Fruit fly (Drosophila melanogaster) whole organism, embryonic: ENCODE data around the gene yellow-b.

Source experiments
- ATbp ChIP-seq: fragments of 200-800 bp; sonication (Bioruptor generic); optimal IDR thresholded peaks from 2 replicates; lab custom pipeline; 2017; ENCODE audit warnings: missing biosample characterization, mild to moderate bottlenecking, missing genetic modification characterization, missing genetic modification reagents
- Asciz ChIP-seq: fragments of 200-800 bp; sonication (Bioruptor generic); optimal IDR thresholded peaks from 2 replicates; lab custom pipeline; 2017; ENCODE audit warnings: missing biosample characterization, mild to moderate bottlenecking, missing genetic modification characterization, missing genetic modification reagents
- CG10321 ChIP-seq: fragments of 200-800 bp; sonication (Bioruptor generic); IDR thresholded peaks from 2 replicates; pipeline ENCODE4 v1.3.6; 2022; ENCODE audit warnings: missing biosample characterization, missing genetic modification characterization
- CG10366 ChIP-seq: fragments of 200-800 bp; sonication (Bioruptor generic); IDR thresholded peaks from 2 replicates; pipeline ENCODE4 v1.3.6; 2022; ENCODE audit warnings: missing biosample characterization, missing genetic modification characterization
- CG10979 ChIP-seq: fragments of 200-800 bp; sonication (Bioruptor generic); optimal IDR thresholded peaks from 2 replicates; lab custom pipeline; 2018; ENCODE audit warnings: missing biosample characterization, mild to moderate bottlenecking, missing genetic modification characterization, moderate library complexity
- CG11093 ChIP-seq: fragments of 200-800 bp; sonication (Bioruptor generic); IDR thresholded peaks from 3 replicates; pipeline ENCODE4 v1.3.6; 2022; ENCODE audit warnings: missing biosample characterization, missing genetic modification characterization
- CG11723 ChIP-seq: fragments of 200-800 bp; sonication (Bioruptor generic); optimal IDR thresholded peaks from 2 replicates; lab custom pipeline; 2017; ENCODE audit warnings: missing biosample characterization, mild to moderate bottlenecking, missing genetic modification characterization
- CG13775 ChIP-seq: fragments of 200-800 bp; sonication (Bioruptor generic); optimal IDR thresholded peaks from 3 replicates; lab custom pipeline; 2017; ENCODE audit warnings: missing biosample characterization, mild to moderate bottlenecking, missing genetic modification characterization
- CG15073 ChIP-seq: fragments of 200-800 bp; sonication (Bioruptor generic); optimal IDR thresholded peaks from 2 replicates; lab custom pipeline; 2016; ENCODE audit warnings: missing biosample characterization, missing genetic modification characterization
- CG1603 ChIP-seq: fragments of 200-800 bp; sonication (Bioruptor generic); optimal IDR thresholded peaks from 2 replicates; lab custom pipeline; 2019; ENCODE audit warnings: missing biosample characterization, mild to moderate bottlenecking, missing genetic modification characterization, moderate library complexity
- CG16779 ChIP-seq: fragments of 200-800 bp; sonication (Bioruptor generic); IDR thresholded peaks from 2 replicates; pipeline ENCODE4 v1.3.6; 2022; ENCODE audit warnings: missing biosample characterization, missing genetic modification characterization
- CG31441 ChIP-seq: fragments of 200-800 bp; sonication (Bioruptor generic); IDR thresholded peaks from 2 replicates; pipeline ENCODE4 v1.3.6; 2022; ENCODE audit warnings: missing biosample characterization, missing genetic modification characterization
- CG4617 ChIP-seq: fragments of 200-800 bp; sonication (Bioruptor generic); optimal IDR thresholded peaks from 3 replicates; lab custom pipeline; 2016; ENCODE audit warnings: missing biosample characterization, missing genetic modification characterization, borderline replicate concordance
- CG6175 ChIP-seq: fragments of 200-800 bp; sonication (Bioruptor generic); IDR thresholded peaks from 3 replicates; pipeline ENCODE4 v1.3.6; 2022; ENCODE audit warnings: missing biosample characterization, missing genetic modification characterization
- CG7556 ChIP-seq: fragments of 200-800 bp; sonication (Bioruptor generic); optimal IDR thresholded peaks from 2 replicates; lab custom pipeline; 2017; ENCODE audit warnings: missing biosample characterization, mild to moderate bottlenecking, missing genetic modification characterization
- GATAe ChIP-seq: fragments of 200-800 bp; sonication (Bioruptor generic); conservative IDR thresholded peaks from 2 replicates; pipeline ENCODE4 v1.3.6; 2022; ENCODE audit warnings: missing biosample characterization, missing genetic modification characterization
- Hey ChIP-seq: fragments of 200-800 bp; sonication (Bioruptor generic); optimal IDR thresholded peaks from 3 replicates; lab custom pipeline; 2018; ENCODE audit warnings: missing biosample characterization, mild to moderate bottlenecking, missing genetic modification characterization
- PHDP ChIP-seq: fragments of 200-800 bp; sonication (Bioruptor generic); optimal IDR thresholded peaks from 3 replicates; lab custom pipeline; 2018; ENCODE audit warnings: missing biosample characterization, mild to moderate bottlenecking, missing genetic modification characterization, moderate library complexity
- Sin3A ChIP-seq: fragments of >200 bp; optimal IDR thresholded peaks from 2 replicates; lab custom pipeline; 2018
- Sox102F ChIP-seq: fragments of 200-800 bp; sonication (Bioruptor generic); optimal IDR thresholded peaks from 2 replicates; lab custom pipeline; 2018; ENCODE audit warnings: missing biosample characterization, mild to moderate bottlenecking, missing genetic modification characterization, moderate library complexity
- YL-1 ChIP-seq: fragments of 200-800 bp; sonication (Bioruptor generic); optimal IDR thresholded peaks from 3 replicates; lab custom pipeline; 2017; ENCODE audit warnings: missing biosample characterization, mild to moderate bottlenecking, missing genetic modification characterization
- ab ChIP-seq: fragments of 200-800 bp; sonication (Bioruptor generic); optimal IDR thresholded peaks from 2 replicates; lab custom pipeline; 2016; ENCODE audit warnings: missing biosample characterization, missing genetic modification characterization
- al ChIP-seq: fragments of 200-800 bp; sonication (Bioruptor generic); IDR thresholded peaks from 2 replicates; pipeline ENCODE4 v1.3.6; 2022; ENCODE audit warnings: missing biosample characterization, missing genetic modification characterization
- btn ChIP-seq: fragments of 200-800 bp; sonication (Bioruptor generic); optimal IDR thresholded peaks from 2 replicates; lab custom pipeline; 2016; ENCODE audit warnings: missing biosample characterization, missing genetic modification characterization
- caup ChIP-seq: fragments of 200-800 bp; sonication (Bioruptor generic); optimal IDR thresholded peaks from 3 replicates; lab custom pipeline; 2017; ENCODE audit warnings: missing biosample characterization, mild to moderate bottlenecking, missing genetic modification characterization, moderate library complexity; ENCODE audit not compliant: severe bottlenecking
- chinmo ChIP-seq: fragments of 200-800 bp; sonication (Bioruptor generic); IDR thresholded peaks from 4 replicates; pipeline ENCODE4 v1.3.6; 2022; ENCODE audit warnings: missing biosample characterization, missing genetic modification characterization; ENCODE audit not compliant: partially characterized antibody
- chn ChIP-seq: fragments of 200-800 bp; sonication (Bioruptor generic); optimal IDR thresholded peaks from 2 replicates; lab custom pipeline; 2016; ENCODE audit warnings: missing biosample characterization, missing genetic modification characterization
- crc ChIP-seq: fragments of 200-800 bp; sonication (Bioruptor generic); optimal IDR thresholded peaks from 2 replicates; lab custom pipeline; 2016; ENCODE audit warnings: missing biosample characterization, missing genetic modification characterization
- crol ChIP-seq: fragments of 200-800 bp; sonication (Bioruptor generic); IDR thresholded peaks from 2 replicates; pipeline ENCODE4 v1.3.6; 2022; ENCODE audit warnings: missing biosample characterization, missing genetic modification characterization
- dan ChIP-seq: fragments of 200-800 bp; sonication (Bioruptor generic); IDR thresholded peaks from 2 replicates; pipeline ENCODE4 v1.3.6; 2022; ENCODE audit warnings: missing biosample characterization, missing genetic modification characterization
- fd3F ChIP-seq: fragments of 200-800 bp; sonication (Bioruptor generic); optimal IDR thresholded peaks from 2 replicates; lab custom pipeline; 2018; ENCODE audit warnings: missing biosample characterization, mild to moderate bottlenecking, missing genetic modification characterization, moderate library complexity
- ftz-f1 ChIP-seq: fragments of 200-800 bp; sonication (Bioruptor generic); optimal IDR thresholded peaks from 2 replicates; lab custom pipeline; 2016; ENCODE audit warnings: missing biosample characterization, missing genetic modification characterization
- hkb ChIP-seq, 2 experiments: fragments of 200-800 bp in 1 of 2; fragments of >200 bp in 1 of 2; sonication (Bioruptor generic) in 1 of 2; IDR thresholded peaks in 1 of 2; optimal IDR thresholded peaks in 1 of 2; 2 replicates each; pipeline versions ENCODE4 v1.3.6 to Lab custom; 2017 to 2022; ENCODE audit warnings: missing biosample characterization in 1 of 2, missing genetic modification characterization in 1 of 2
- jumu ChIP-seq: fragments of 200-800 bp; sonication (Bioruptor generic); optimal IDR thresholded peaks from 3 replicates; lab custom pipeline; 2016; ENCODE audit warnings: missing biosample characterization, missing genetic modification characterization
- kah ChIP-seq: fragments of 200-800 bp; sonication (Bioruptor generic); optimal IDR thresholded peaks from 2 replicates; lab custom pipeline; 2018; ENCODE audit warnings: missing biosample characterization, mild to moderate bottlenecking, missing genetic modification characterization
- lab ChIP-seq: fragments of 200-800 bp; sonication (Bioruptor generic); optimal IDR thresholded peaks from 3 replicates; lab custom pipeline; 2017; ENCODE audit warnings: missing biosample characterization, missing genetic modification characterization, mild to moderate bottlenecking, moderate library complexity, missing genetic modification reagents
- lbe ChIP-seq: fragments of 200-800 bp; sonication (Bioruptor generic); optimal IDR thresholded peaks from 2 replicates; lab custom pipeline; 2016; ENCODE audit warnings: missing biosample characterization, mild to moderate bottlenecking, missing genetic modification characterization
- nerfin-1 ChIP-seq: fragments of 200-800 bp; sonication (Bioruptor generic); optimal IDR thresholded peaks from 3 replicates; lab custom pipeline; 2019; ENCODE audit warnings: missing biosample characterization, mild to moderate bottlenecking, missing genetic modification characterization, moderate library complexity
- pan ChIP-seq, 4 experiments: fragments of >200 bp in 3 of 4; fragments of 200-800 bp in 1 of 4; sonication (Bioruptor generic) in 1 of 4; optimal IDR thresholded peaks in 3 of 4; IDR thresholded peaks in 1 of 4; 2 replicates each; pipeline versions ENCODE4 v1.3.6 to Lab custom; 2017 to 2022; ENCODE audit warnings: missing biosample characterization in 2 of 4, missing genetic modification characterization in 2 of 4, mixed read lengths in 1 of 4
- pnt ChIP-seq: fragments of 200-800 bp; sonication (Bioruptor generic); optimal IDR thresholded peaks from 3 replicates; lab custom pipeline; 2016; ENCODE audit warnings: missing biosample characterization, missing genetic modification characterization
- ranshi ChIP-seq: fragments of 200-800 bp; sonication (Bioruptor generic); IDR thresholded peaks from 2 replicates; pipeline ENCODE4 v1.3.6; 2022; ENCODE audit warnings: missing biosample characterization, missing genetic modification characterization
- shn ChIP-seq: fragments of 200-800 bp; sonication (Bioruptor generic); optimal IDR thresholded peaks from 3 replicates; lab custom pipeline; 2016; ENCODE audit warnings: missing biosample characterization, missing genetic modification characterization
- sna ChIP-seq: fragments of 200-800 bp; sonication (Bioruptor generic); IDR thresholded peaks from 2 replicates; pipeline ENCODE4 v1.3.6; 2022; ENCODE audit warnings: missing biosample characterization, missing genetic modification characterization; ENCODE audit not compliant: partially characterized antibody
- wek ChIP-seq: fragments of 200-800 bp; sonication (Bioruptor generic); optimal IDR thresholded peaks from 3 replicates; lab custom pipeline; 2018; ENCODE audit warnings: missing biosample characterization, mild to moderate bottlenecking, missing genetic modification characterization, moderate library complexity
- wor ChIP-seq: fragments of 200-800 bp; sonication (Bioruptor generic); IDR thresholded peaks from 2 replicates; pipeline ENCODE4 v1.3.6; 2022; ENCODE audit warnings: missing biosample characterization, missing genetic modification characterization
- zf30C ChIP-seq: fragments of 200-800 bp; sonication (Bioruptor generic); optimal IDR thresholded peaks from 3 replicates; lab custom pipeline; 2018; ENCODE audit warnings: missing biosample characterization, mild to moderate bottlenecking, missing genetic modification characterization
- zfh1 ChIP-seq: fragments of 200-800 bp; sonication (Bioruptor generic); IDR thresholded peaks from 3 replicates; pipeline ENCODE4 v1.3.6; 2022; ENCODE audit warnings: missing biosample characterization, missing genetic modification characterization

Gene yellow-b

DNA sequence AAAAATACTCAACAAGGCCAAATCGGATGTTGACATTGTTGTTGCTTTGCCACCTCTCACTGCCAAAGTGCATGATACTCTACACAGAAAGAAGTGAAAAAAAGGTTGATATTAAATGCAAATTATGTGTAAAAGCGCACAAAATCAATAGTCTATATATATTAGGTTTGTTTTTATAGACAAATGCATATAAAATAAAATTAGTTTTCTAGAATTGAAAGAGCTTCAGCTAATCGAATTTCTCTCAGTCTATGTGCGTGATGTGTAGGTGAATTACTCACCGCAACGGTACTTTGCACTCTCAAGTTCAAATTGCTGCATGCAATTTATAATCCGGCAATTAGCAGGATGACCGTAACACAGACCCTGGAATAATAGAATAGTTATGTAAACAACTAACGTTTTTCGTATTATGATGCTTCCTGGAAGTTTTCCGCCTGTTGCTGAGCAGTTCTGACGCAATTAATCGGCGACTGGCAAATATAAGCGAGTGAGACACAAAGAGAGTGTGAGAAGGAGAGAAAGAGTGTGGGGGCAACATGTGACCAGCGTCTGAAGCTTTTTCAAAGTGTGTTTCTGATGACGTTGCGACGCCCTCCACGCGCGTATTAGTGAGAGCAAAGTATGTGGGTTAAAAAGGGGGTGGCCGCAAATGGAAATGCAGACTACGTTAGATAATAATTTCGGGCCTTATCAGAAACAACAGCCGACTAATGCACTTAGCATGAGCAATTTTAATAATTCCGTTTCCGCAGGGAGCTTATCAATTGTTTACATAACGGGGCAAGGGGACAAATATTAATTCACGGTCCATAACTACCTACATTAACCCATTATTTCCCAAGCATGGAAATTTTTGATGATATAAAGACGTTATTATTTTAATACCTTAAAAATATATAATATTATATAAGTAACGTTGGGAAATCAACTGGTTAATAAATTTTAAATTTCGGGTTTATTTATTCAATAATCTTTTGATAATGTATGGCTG, 33.1 kb upstream of the yellow-b start (continued):
- TF ChIP-seq lbe (GFP tag; lab: Kevin White, UChicago): peak; percentile 87
- peak; percentile 42 for TF ChIP-seq CG15073 (GFP tag; lab: Kevin White, UChicago)
- TF ChIP-seq CG16779: peak; percentile 93
- TF ChIP-seq caup (GFP tag; lab: Kevin White, UChicago): peak; percentile 81
- peak; percentile 69 for TF ChIP-seq CG1603 (tag; lab: Kevin White, UChicago)
- TF ChIP-seq wek: peak; percentile 41
- peak; percentile 81 for TF ChIP-seq al
- TF ChIP-seq jumu (GFP tag; lab: Kevin White, UChicago): peak; percentile 61
- peak; percentile 72 for TF ChIP-seq CG10321 (GFP tag; lab: Robert Waterston, UW)
- peak; percentile 91 for TF ChIP-seq CG7556 (GFP tag; lab: Kevin White, UChicago)
- TF ChIP-seq zfh1: peak; percentile 97
- peak; percentile 94 for TF ChIP-seq CG31441 (GFP tag; lab: Robert Waterston, UW)
- TF ChIP-seq btn (GFP tag; lab: Kevin White, UChicago): peak; percentile 78
- peak; percentile 96 for TF ChIP-seq Sox102F (GFP tag; lab: Kevin White, UChicago)
- TF ChIP-seq zf30C (GFP tag; lab: Kevin White, UChicago): peak; percentile 65
- peak; percentile 90 for TF ChIP-seq CG10979 (tag; lab: Kevin White, UChicago)
- TF ChIP-seq chinmo (GFP tag; lab: Robert Waterston, UW): peak; percentile 88
- TF ChIP-seq CG4617: peak; percentile 58
- TF ChIP-seq kah (GFP tag; lab: Kevin White, UChicago): peak; percentile 78
- TF ChIP-seq fd3F (GFP tag; lab: Kevin White, UChicago): peak; percentile 88
- peak; percentile 85 for TF ChIP-seq CG6175
- no peak for TF ChIP-seq hkb (optimal IDR thresholded peaks at IDR 0.05; lab: Kevin White, UChicago)
- peak; percentile 94 for TF ChIP-seq hkb (GFP tag; IDR thresholded peaks at IDR 0.05; lab: Robert Waterston, UW)
- peak; percentile 93 for TF ChIP-seq CG11093
- peak; percentile 87 for TF ChIP-seq nerfin-1 (tag; lab: Kevin White, UChicago)
- peak; percentile 67 for TF ChIP-seq shn (GFP tag; lab: Kevin White, UChicago)
- no peak for TF ChIP-seq sna (GFP tag; lab: Robert Waterston, UW)
- no peak for TF ChIP-seq crc (GFP tag; lab: Kevin White, UChicago)
- TF ChIP-seq chn (GFP tag; lab: Kevin White, UChicago): peak; percentile 82
- TF ChIP-seq dan (GFP tag; lab: Robert Waterston, UW): peak; percentile 86; the same call in 1 of the 2 replicates
- peak; percentile 77 for TF ChIP-seq GATAe (GFP tag; lab: Robert Waterston, UW)
- TF ChIP-seq Hey (tag; lab: Kevin White, UChicago): no peak
- TF ChIP-seq YL-1 (GFP tag; lab: Kevin White, UChicago): peak; percentile 22
- TF ChIP-seq CG11723: peak; percentile 84
- peak; percentile 92 for TF ChIP-seq ranshi (GFP tag; lab: Robert Waterston, UW)
- TF ChIP-seq Asciz: peak; percentile 95
- peak; percentile 95 for TF ChIP-seq lab (GFP tag; lab: Kevin White, UChicago)
- peak; percentile 82 for TF ChIP-seq PHDP
- no peak for TF ChIP-seq Sin3A (lab: Kevin White, UChicago)
- peak; percentile 87 for TF ChIP-seq ATbp (GFP tag; lab: Kevin White, UChicago)
- TF ChIP-seq crol (GFP tag; lab: Robert Waterston, UW): peak; percentile 31
- TF ChIP-seq ftz-f1 (GFP tag; lab: Kevin White, UChicago): no peak
- no peak for TF ChIP-seq pan (optimal IDR thresholded peaks at IDR 0.05; lab: Kevin White, UChicago)
- peak in 1 of 2 experiments; percentile 98 for TF ChIP-seq pan (GFP tag; optimal IDR thresholded peaks at IDR 0.05 in 1 of 2, IDR thresholded peaks at IDR 0.05 in 1 of 2)
- TF ChIP-seq pnt (GFP tag; lab: Kevin White, UChicago): peak; percentile 80
- peak; percentile 95 for TF ChIP-seq CG10366 (GFP tag; lab: Robert Waterston, UW)
- no peak for TF ChIP-seq ab (GFP tag; lab: Kevin White, UChicago)
- peak; percentile 90 for TF ChIP-seq wor
- TF ChIP-seq CG13775 (GFP tag; lab: Kevin White, UChicago): peak; percentile 77
